Fruit fly (Drosophila melanogaster): ENCODE data around the gene S-Lap2.

- no peak for TF ChIP-seq h (optimal IDR thresholded peaks at IDR 0.05)
- no peak for TF ChIP-seq Myc (optimal IDR thresholded peaks at IDR 0.05)
- TF ChIP-seq psq (optimal IDR thresholded peaks at IDR 0.05): no peak
- no peak for TF ChIP-seq Sin3A (optimal IDR thresholded peaks at IDR 0.05)
Measured at dm6 chr3L:8607449-8607848, 12.2 kb upstream of the S-Lap2 start.

Data from Kc167 (cell line).